Worm (Caenorhabditis elegans): Measurements from ENCODE around the gene F02E11.2.
A peak's percentile ranks its signal among the peaks of the same experiment; 100 is the strongest.

F02E11.2 gene

DNA sequence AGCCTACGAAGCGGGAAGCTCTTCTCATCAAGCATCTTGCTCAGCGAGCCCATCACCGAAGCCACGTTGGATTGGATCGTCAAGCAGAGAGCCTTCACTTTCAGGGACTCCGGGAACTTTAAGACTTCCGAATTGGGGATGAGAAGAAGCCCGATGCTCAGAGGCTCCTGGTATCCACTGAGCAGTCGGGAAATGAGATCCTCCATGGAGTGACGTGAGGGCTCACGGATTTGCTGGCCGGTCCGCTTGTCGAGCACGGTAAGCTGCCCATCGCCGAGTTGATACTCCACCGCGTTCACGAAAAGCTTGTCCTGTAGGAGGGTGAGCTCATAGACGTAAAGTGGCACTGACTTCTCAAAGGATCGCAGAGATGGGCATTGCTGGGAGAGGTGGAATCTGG, 15.0 kb upstream of the F02E11.2 start:
- TF ChIP-seq B0019.2 (GFP tag; conservative IDR thresholded peaks at IDR 0.05) (no peak), lin-54 (GFP tag; optimal IDR thresholded peaks at IDR 0.05) (no peak), ama-1 (optimal IDR thresholded peaks at IDR 0.05) (no peak), ama-1 (GFP tag; optimal IDR thresholded peaks at IDR 0.05) (no peak), zfh-2 (GFP tag; conservative IDR thresholded peaks at IDR 0.05) (peak; percentile 51; the same call in 1 of the 2 replicates), Y56A3A.18 (GFP tag; IDR thresholded peaks at IDR 0.05) (no peak)

DNA sequence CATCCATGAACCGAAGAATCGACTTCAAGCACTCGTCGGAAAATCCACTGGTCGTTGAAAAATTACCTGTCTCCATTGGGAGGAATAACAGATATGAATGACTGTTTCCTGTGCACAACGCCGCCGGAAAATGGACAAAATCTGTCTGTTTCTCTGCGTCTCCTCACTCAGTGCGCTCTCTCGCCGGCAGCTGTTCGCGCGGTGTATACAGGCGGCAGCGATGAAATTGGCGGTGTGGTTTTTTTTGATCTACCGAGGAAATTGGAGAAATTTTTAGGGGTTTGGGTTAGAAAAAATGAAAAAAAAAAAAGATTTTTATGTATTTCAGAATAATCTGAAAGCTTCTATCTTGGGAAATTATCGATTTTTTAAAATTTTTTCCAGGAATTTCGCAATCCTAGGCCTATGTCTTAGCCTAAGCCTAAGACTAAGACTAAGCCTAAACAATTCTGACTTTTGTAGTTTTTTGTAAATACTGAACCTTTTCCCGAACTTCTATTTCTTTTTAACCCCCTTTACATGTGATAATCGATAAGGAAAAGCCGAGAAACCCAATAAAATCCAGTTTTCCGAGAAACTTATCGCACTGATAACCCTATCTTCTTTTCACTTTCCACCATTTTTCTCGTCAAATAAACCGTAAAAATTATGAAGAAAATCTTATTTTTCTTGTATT, 14.4 kb upstream of the F02E11.2 start, which contains the start of the genes fbxc-50 and C17F4.2:
TSS of gene fbxc-50 (minus strand) at position 81 of the 676 bp plus-strand sequence.
TSS of gene C17F4.2 (plus strand) at position 626 of the 676 bp plus-strand sequence.
- TF ChIP-seq snpc-1.1 (tag; optimal IDR thresholded peaks at IDR 0.05; ENCODE audit: insufficient read depth) (peak; percentile 31), ztf-26 (tag; optimal IDR thresholded peaks at IDR 0.05) (no peak), nhr-179 (tag; optimal IDR thresholded peaks at IDR 0.05) (no peak), egl-44 (GFP tag; IDR thresholded peaks at IDR 0.05) (no peak), B0261.1 (tag; optimal IDR thresholded peaks at IDR 0.05) (no peak), unc-130 (GFP tag; optimal IDR thresholded peaks at IDR 0.05) (no peak), T07F8.4 (tag; optimal IDR thresholded peaks at IDR 0.05) (no peak), F33H1.4 (GFP tag; IDR thresholded peaks at IDR 0.05) (0 out of 2 replicates have a peak, but pooled peaks have one; percentile 24), bed-2 (GFP tag; IDR thresholded peaks at IDR 0.05) (no peak), Y56A3A.18 (GFP tag; IDR thresholded peaks at IDR 0.05) (no peak), athp-1 (tag; optimal IDR thresholded peaks at IDR 0.05) (no peak), nhr-90 (tag; optimal IDR thresholded peaks at IDR 0.05) (no peak), mcd-1 (GFP tag; IDR thresholded peaks at IDR 0.05) (no peak), F57A8.1 (GFP tag; optimal IDR thresholded peaks at IDR 0.05) (no peak), ceh-79 (tag; optimal IDR thresholded peaks at IDR 0.05) (no peak), ztf-28 (GFP tag; IDR thresholded peaks at IDR 0.05) (no peak), dpl-1 (GFP tag; optimal IDR thresholded peaks at IDR 0.05) (peak; percentile 58), madf-10 (tag; optimal IDR thresholded peaks at IDR 0.05) (no peak), aptf-2 (GFP tag; conservative IDR thresholded peaks at IDR 0.05) (no peak), fkh-3 (tag; optimal IDR thresholded peaks at IDR 0.05) (no peak), dpff-1 (tag; optimal IDR thresholded peaks at IDR 0.05) (no peak), egrh-3 (GFP tag; IDR thresholded peaks at IDR 0.05) (no peak), attf-5 (GFP tag; optimal IDR thresholded peaks at IDR 0.05) (no peak), egl-18 (GFP tag; IDR thresholded peaks at IDR 0.05) (no peak), hlh-26 (GFP tag; conservative IDR thresholded peaks at IDR 0.05) (no peak), D2030.7 (GFP tag; IDR thresholded peaks at IDR 0.05) (no peak), F23B12.7 (tag; optimal IDR thresholded peaks at IDR 0.05; ENCODE audit: insufficient read depth) (no peak), nhr-80 (tag; optimal IDR thresholded peaks at IDR 0.05) (no peak), lin-26 (GFP tag; IDR thresholded peaks at IDR 0.05) (no peak), ceh-91 (GFP tag; IDR thresholded peaks at IDR 0.05) (no peak), ets-4 (GFP tag; optimal IDR thresholded peaks at IDR 0.05) (no peak), hlh-12 (tag; optimal IDR thresholded peaks at IDR 0.05) (no peak), die-1 (tag; optimal IDR thresholded peaks at IDR 0.05) (no peak), attf-6 (GFP tag; IDR thresholded peaks at IDR 0.05) (no peak), F37B4.10 (GFP tag; IDR thresholded peaks at IDR 0.05) (no peak), sea-2 (GFP tag; IDR thresholded peaks at IDR 0.05) (no peak), ceh-27 (GFP tag; optimal IDR thresholded peaks at IDR 0.05) (no peak), lsy-27 (tag; optimal IDR thresholded peaks at IDR 0.05; ENCODE audit: borderline replicate concordance, insufficient read depth) (no peak), hrde-1 (tag; optimal IDR thresholded peaks at IDR 0.05; ENCODE audit: borderline replicate concordance) (no peak), T26A5.8 (tag; optimal IDR thresholded peaks at IDR 0.05) (no peak), rpc-1 (optimal IDR thresholded peaks at IDR 0.05) (no peak), rpc-1 (tag; optimal IDR thresholded peaks at IDR 0.05) (no peak), pbrm-1 (GFP tag; IDR thresholded peaks at IDR 0.05) (0 out of 2 replicates have a peak, but pooled peaks have one; percentile 11)
